Worm (Caenorhabditis elegans) whole organism, young adult: ENCODE data around the gene col-79.

ENCODE experiments used
- B0261.1 ChIP-seq: sonication (generic microtip); optimal IDR thresholded peaks from 2 replicates; lab custom pipeline; 2016; ENCODE audit warnings: mild to moderate bottlenecking, missing genetic modification characterization, moderate library complexity, missing compliant biosample characterization
- B0336.3 ChIP-seq: fragments of 200-800 bp; sonication (Bioruptor generic); IDR thresholded peaks from 2 replicates; pipeline ENCODE4 v1.3.6; 2022; ENCODE audit warnings: missing genetic modification characterization, missing compliant biosample characterization
- C17E4.6 ChIP-seq: fragments of 200-800 bp; sonication (Bioruptor generic); IDR thresholded peaks from 2 replicates; pipeline ENCODE4 v1.3.6; 2022; ENCODE audit warnings: missing genetic modification reagents, missing genetic modification characterization, missing compliant biosample characterization
- F23B12.7 ChIP-seq: sonication (generic microtip); optimal IDR thresholded peaks from 2 replicates; lab custom pipeline; 2017; ENCODE audit warnings: missing genetic modification characterization, mild to moderate bottlenecking, missing compliant biosample characterization, antibody characterized with exemption, moderate library complexity; ENCODE audit not compliant: insufficient read depth
- F52B5.7 ChIP-seq: sonication (generic microtip); optimal IDR thresholded peaks from 2 replicates; lab custom pipeline; 2016; ENCODE audit warnings: mild to moderate bottlenecking, missing genetic modification characterization, missing compliant biosample characterization
- F57A8.1 ChIP-seq: fragments of 200-800 bp; sonication (Bioruptor generic); optimal IDR thresholded peaks from 2 replicates; lab custom pipeline; 2018; ENCODE audit warnings: mild to moderate bottlenecking, missing genetic modification characterization, moderate library complexity, missing compliant biosample characterization
- K11D2.4 ChIP-seq: fragments of 200-800 bp; sonication (Bioruptor generic); IDR thresholded peaks from 2 replicates; pipeline ENCODE4 v1.3.6; 2022; ENCODE audit warnings: missing genetic modification reagents, missing genetic modification characterization, missing compliant biosample characterization
- K12H6.12 ChIP-seq: fragments of 200-800 bp; sonication (Bioruptor generic); optimal IDR thresholded peaks from 2 replicates; lab custom pipeline; 2018; ENCODE audit warnings: mild to moderate bottlenecking, missing genetic modification characterization, missing compliant biosample characterization
- Y53G8AR.9 ChIP-seq: fragments of 200-800 bp; sonication (Bioruptor generic); conservative IDR thresholded peaks from 2 replicates; pipeline ENCODE4 v1.3.6; 2022; ENCODE audit warnings: missing genetic modification reagents, missing genetic modification characterization, missing compliant biosample characterization
- ZK185.1 ChIP-seq: sonication (generic microtip); optimal IDR thresholded peaks from 2 replicates; lab custom pipeline; 2016; ENCODE audit warnings: mild to moderate bottlenecking, missing genetic modification characterization, missing compliant biosample characterization; ENCODE audit not compliant: poor library complexity, severe bottlenecking
- ama-1 ChIP-seq, 3 experiments: fragments of 150-350 bp in 1 of 3; sonication (generic microtip) in 2 of 3; optimal IDR thresholded peaks; 2 replicates each; lab custom pipeline; 2014 to 2018; ENCODE audit warnings: missing biosample characterization in 2 of 3, missing genetic modification characterization in 2 of 3, missing genetic modification reagents in 2 of 3
- aptf-2 ChIP-seq: fragments of 200-800 bp; sonication (Bioruptor generic); conservative IDR thresholded peaks from 2 replicates; pipeline ENCODE4 v1.3.6; 2022; ENCODE audit warnings: missing genetic modification reagents, missing genetic modification characterization, missing compliant biosample characterization
- athp-1 ChIP-seq: sonication (generic microtip); optimal IDR thresholded peaks from 2 replicates; lab custom pipeline; 2017; ENCODE audit warnings: mild to moderate bottlenecking, missing genetic modification characterization, missing compliant biosample characterization
- dpl-1 ChIP-seq: fragments of 150-350 bp; optimal IDR thresholded peaks from 2 replicates; lab custom pipeline; 2014; ENCODE audit warnings: missing biosample characterization, missing genetic modification reagents, missing genetic modification characterization
- egl-44 ChIP-seq: fragments of 200-800 bp; sonication (Bioruptor generic); IDR thresholded peaks from 2 replicates; pipeline ENCODE4 v1.3.6; 2022; ENCODE audit warnings: missing genetic modification reagents, missing genetic modification characterization, missing compliant biosample characterization
- ekl-4 ChIP-seq: fragments of 200-800 bp; sonication (Bioruptor generic); IDR thresholded peaks from 2 replicates; pipeline ENCODE4 v1.3.6; 2022; ENCODE audit warnings: missing genetic modification reagents, missing genetic modification characterization, missing compliant biosample characterization
- him-1 ChIP-seq: sonication (generic microtip); optimal IDR thresholded peaks from 2 replicates; lab custom pipeline; 2016; ENCODE audit warnings: missing genotype, missing genetic modification reagents, missing genetic modification characterization, missing compliant biosample characterization
- hlh-26 ChIP-seq: fragments of 200-800 bp; sonication (Bioruptor generic); conservative IDR thresholded peaks from 2 replicates; pipeline ENCODE4 v1.3.6; 2022; ENCODE audit warnings: missing genetic modification reagents, missing genetic modification characterization, missing compliant biosample characterization
- hmg-1.2 ChIP-seq: fragments of 200-800 bp; sonication (Bioruptor generic); IDR thresholded peaks from 2 replicates; pipeline ENCODE4 v1.3.6; 2022; ENCODE audit warnings: missing genetic modification reagents, missing genetic modification characterization, missing compliant biosample characterization
- hmg-20 ChIP-seq: fragments of 200-800 bp; sonication (Bioruptor generic); IDR thresholded peaks from 2 replicates; pipeline ENCODE4 v1.3.6; 2022; ENCODE audit warnings: missing genetic modification reagents, missing genetic modification characterization, missing compliant biosample characterization
- lin-54 ChIP-seq: fragments of 200-800 bp; sonication (Bioruptor generic); optimal IDR thresholded peaks from 2 replicates; lab custom pipeline; 2018; ENCODE audit warnings: mild to moderate bottlenecking, missing genetic modification characterization, missing compliant biosample characterization
- lsl-1 ChIP-seq: fragments of 200-800 bp; sonication (Bioruptor generic); optimal IDR thresholded peaks from 2 replicates; lab custom pipeline; 2018; ENCODE audit warnings: mild to moderate bottlenecking, missing genetic modification characterization, moderate library complexity, missing compliant biosample characterization
- mel-28 ChIP-seq: sonication (generic microtip); optimal IDR thresholded peaks from 2 replicates; lab custom pipeline; 2016; ENCODE audit warnings: borderline replicate concordance, mild to moderate bottlenecking, missing genetic modification characterization, missing compliant biosample characterization
- nfya-1 ChIP-seq: sonication (generic microtip); optimal IDR thresholded peaks from 2 replicates; lab custom pipeline; 2017; ENCODE audit warnings: antibody characterized with exemption, missing compliant biosample characterization, missing genetic modification characterization, borderline replicate concordance; ENCODE audit not compliant: insufficient read depth
- nfyb-1 ChIP-seq: fragments of 200-800 bp; sonication (Bioruptor generic); IDR thresholded peaks from 2 replicates; pipeline ENCODE4 v1.3.6; 2022; ENCODE audit warnings: missing genetic modification reagents, missing genetic modification characterization, missing compliant biosample characterization
- sdz-38 ChIP-seq: sonication (generic microtip); optimal IDR thresholded peaks from 2 replicates; lab custom pipeline; 2016; ENCODE audit warnings: missing genotype, missing genetic modification characterization, missing compliant biosample characterization
- sea-2 ChIP-seq: fragments of 200-800 bp; sonication (Bioruptor generic); IDR thresholded peaks from 2 replicates; pipeline ENCODE4 v1.3.6; 2022; ENCODE audit warnings: missing genetic modification characterization, missing compliant biosample characterization
- tbx-9 ChIP-seq: sonication (generic microtip); optimal IDR thresholded peaks from 2 replicates; lab custom pipeline; 2016; ENCODE audit warnings: borderline replicate concordance, missing genetic modification characterization, inconsistent platforms, missing compliant biosample characterization
- unc-62 ChIP-seq: fragments of 150-350 bp; optimal IDR thresholded peaks from 2 replicates; lab custom pipeline; 2014; ENCODE audit warnings: missing biosample characterization, missing genetic modification reagents, missing genetic modification characterization
- ztf-18 ChIP-seq: sonication (generic microtip); optimal IDR thresholded peaks from 2 replicates; lab custom pipeline; 2016; ENCODE audit warnings: missing genotype, mild to moderate bottlenecking, missing genetic modification characterization, missing compliant biosample characterization
- ztf-22 ChIP-seq: fragments of 200-800 bp; sonication (Bioruptor generic); optimal IDR thresholded peaks from 2 replicates; lab custom pipeline; 2018; ENCODE audit warnings: mild to moderate bottlenecking, missing genetic modification characterization, moderate library complexity, missing compliant biosample characterization

col-79 gene

ce11 chrII:10662698-10663097 lies 40.7 kb upstream of the col-79 start, which contains the start of gene D2089.8 (continued):
- TF ChIP-seq Y53G8AR.9 (GFP tag; lab: Robert Waterston, UW) (no peak), sdz-38 (no peak), B0336.3 (GFP tag; lab: Robert Waterston, UW) (no peak), K11D2.4 (GFP tag; lab: Robert Waterston, UW) (no peak), hmg-1.2 (no peak), nfyb-1 (GFP tag; lab: Robert Waterston, UW) (no peak), mel-28 (tag; lab: Kevin White, UChicago) (no peak), sea-2 (GFP tag; lab: Robert Waterston, UW) (no peak), C17E4.6 (no peak), nfya-1 (no peak), egl-44 (GFP tag; lab: Robert Waterston, UW) (no peak), lsl-1 (peak; percentile 71), ztf-22 (GFP tag; lab: Kevin White, UChicago) (no peak), hlh-26 (GFP tag; lab: Robert Waterston, UW) (no peak), lin-54 (GFP tag; lab: Kevin White, UChicago) (no peak), K12H6.12 (tag; lab: Kevin White, UChicago) (no peak), ama-1 (optimal IDR thresholded peaks at IDR 0.05; lab: Kevin White, UChicago) (no peak), ama-1 (GFP tag; optimal IDR thresholded peaks at IDR 0.05; lab: Kevin White, UChicago) (no peak), F52B5.7 (tag; lab: Kevin White, UChicago) (no peak), tbx-9 (tag; lab: Kevin White, UChicago) (no peak), ZK185.1 (tag; lab: Kevin White, UChicago) (no peak), F23B12.7 (tag; lab: Kevin White, UChicago) (no peak), dpl-1 (peak; percentile 22), ekl-4 (GFP tag; lab: Robert Waterston, UW) (no peak)
- TF ChIP-seq, all 124 proteins: peak for 9

- no peak for TF ChIP-seq him-1 (tag; lab: Kevin White, UChicago)
- TF ChIP-seq, all 124 proteins: peak for 0
Measured at ce11 chrII:10665031-10665430, 38.4 kb upstream of the col-79 start, which contains the start of gene D2089.3. Gene D2089.3, minus strand, starts transcription at chrII:10665131.

ce11 chrII:10675302-10675701 lies 28.1 kb upstream of the col-79 start, which contains the start of gene ptb-1:
Gene ptb-1, plus strand, starts transcription at chrII:10675602.
- TF ChIP-seq F23B12.7 (tag; lab: Kevin White, UChicago) (no peak), aptf-2 (GFP tag; lab: Robert Waterston, UW) (no peak)

- TF ChIP-seq ztf-18 (no peak), unc-62 (GFP tag; lab: Kevin White, UChicago) (no peak), B0261.1 (tag; lab: Kevin White, UChicago) (no peak), F57A8.1 (GFP tag; lab: Kevin White, UChicago) (no peak), hmg-20 (GFP tag; lab: Robert Waterston, UW) (no peak)
Measured at ce11 chrII:10680130-10680529, 23.3 kb upstream of the col-79 start.

- no peak for TF ChIP-seq athp-1 (tag; lab: Kevin White, UChicago)
Measured at ce11 chrII:10680614-10681013, 22.8 kb upstream of the col-79 start.
